Worm (Caenorhabditis elegans) whole organism, early embryonic: ENCODE data around the gene F33A8.7.

ENCODE experiments used
- B0310.2 ChIP-seq: sonication (generic microtip); optimal IDR thresholded peaks from 2 replicates; lab custom pipeline; 2016; ENCODE audit warnings: mild to moderate bottlenecking, missing genetic modification characterization, missing compliant biosample characterization
- F13C5.2 ChIP-seq: sonication (generic microtip); optimal IDR thresholded peaks from 2 replicates; lab custom pipeline; 2017; ENCODE audit warnings: mild to moderate bottlenecking, missing genetic modification characterization, inconsistent platforms, missing compliant biosample characterization
- aly-1 ChIP-seq: sonication (generic microtip); optimal IDR thresholded peaks from 2 replicates; lab custom pipeline; 2016; ENCODE audit warnings: missing genetic modification characterization, missing compliant biosample characterization
- ama-1 ChIP-seq: fragments of 150-350 bp; optimal IDR thresholded peaks from 2 replicates; lab custom pipeline; 2014
- ceh-13 ChIP-seq: fragments of 200-800 bp; sonication (Bioruptor generic); optimal IDR thresholded peaks from 2 replicates; lab custom pipeline; 2018; ENCODE audit warnings: mild to moderate bottlenecking, missing genetic modification characterization, missing compliant biosample characterization
- ceh-36 ChIP-seq: sonication (generic microtip); optimal IDR thresholded peaks from 2 replicates; lab custom pipeline; 2016; ENCODE audit warnings: missing genetic modification characterization, inconsistent platforms, missing compliant biosample characterization
- ets-7 ChIP-seq: sonication (generic microtip); optimal IDR thresholded peaks from 2 replicates; lab custom pipeline; 2016; ENCODE audit warnings: missing genotype, missing genetic modification characterization, missing compliant biosample characterization
- flt-1 ChIP-seq: fragments of 200-800 bp; sonication (Bioruptor generic); IDR thresholded peaks from 2 replicates; pipeline ENCODE4 v1.3.6; 2022; ENCODE audit warnings: missing genetic modification characterization, missing compliant biosample characterization
- hmbx-1 ChIP-seq: sonication (generic microtip); optimal IDR thresholded peaks from 2 replicates; lab custom pipeline; 2016; ENCODE audit warnings: mild to moderate bottlenecking, missing genetic modification characterization, missing compliant biosample characterization
- hmg-4 ChIP-seq: fragments of 200-800 bp; sonication (Bioruptor generic); optimal IDR thresholded peaks from 2 replicates; lab custom pipeline; 2018; ENCODE audit warnings: mild to moderate bottlenecking, missing genetic modification characterization, missing compliant biosample characterization
- hnd-1 ChIP-seq: sonication (generic microtip); optimal IDR thresholded peaks from 2 replicates; lab custom pipeline; 2016; ENCODE audit warnings: missing genetic modification characterization, missing compliant biosample characterization
- pes-1 ChIP-seq: fragments of 200-800 bp; sonication (Bioruptor generic); IDR thresholded peaks from 2 replicates; pipeline ENCODE4 v1.3.6; 2022; ENCODE audit warnings: missing genetic modification reagents, missing genetic modification characterization, missing compliant biosample characterization
- scrt-1 ChIP-seq: fragments of 200-800 bp; sonication (Bioruptor generic); IDR thresholded peaks from 2 replicates; pipeline ENCODE4 v1.3.6; 2022; ENCODE audit warnings: missing genetic modification characterization, missing compliant biosample characterization
- sea-1 ChIP-seq: fragments of 200-800 bp; sonication (Bioruptor generic); conservative IDR thresholded peaks from 2 replicates; pipeline ENCODE4 v1.3.6; 2022; ENCODE audit warnings: missing genetic modification characterization, missing compliant biosample characterization
- tbx-11 ChIP-seq: fragments of 200-800 bp; sonication (Bioruptor generic); IDR thresholded peaks from 2 replicates; pipeline ENCODE4 v1.3.6; 2022; ENCODE audit warnings: missing genetic modification characterization, missing compliant biosample characterization
- tbx-37 ChIP-seq: fragments of 200-800 bp; sonication (Bioruptor generic); conservative IDR thresholded peaks from 2 replicates; pipeline ENCODE4 v1.3.6; 2022; ENCODE audit warnings: missing genetic modification reagents, missing genetic modification characterization, missing compliant biosample characterization
- tra-4 ChIP-seq: sonication (generic microtip); optimal IDR thresholded peaks from 2 replicates; lab custom pipeline; 2017; ENCODE audit warnings: missing genetic modification characterization, missing compliant biosample characterization

The F33A8.7 gene

ce11 chrII:11020707-11021106 lies 4.8 kb downstream of the F33A8.7 start:
- TF ChIP-seq tbx-37 (GFP tag; lab: Robert Waterston, UW) = no peak
- TF ChIP-seq aly-1 = no peak
- no peak for TF ChIP-seq scrt-1 (GFP tag; lab: Robert Waterston, UW)
- TF ChIP-seq tra-4 (tag; lab: Kevin White, UChicago) = no peak
- TF ChIP-seq ets-7 = no peak
- TF ChIP-seq tbx-11 = no peak
- no peak for TF ChIP-seq sea-1 (GFP tag; lab: Robert Waterston, UW)
- no peak for TF ChIP-seq F13C5.2 (tag; lab: Kevin White, UChicago)
- no peak for TF ChIP-seq ama-1 (lab: Kevin White, UChicago)
- TF ChIP-seq hmg-4 = no peak
- no peak for TF ChIP-seq pes-1

- TF ChIP-seq tbx-37 (GFP tag; lab: Robert Waterston, UW) = no peak
- no peak for TF ChIP-seq B0310.2 (tag; lab: Kevin White, UChicago)
- TF ChIP-seq hmg-4 = no peak
These were observed 8.6 kb downstream of the F33A8.7 start for ce11 chrII:11016884-11017283.

DNA sequence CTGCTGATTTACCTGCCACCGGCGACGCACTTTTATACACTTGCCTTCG lies 8.8 kb downstream of the F33A8.7 start, which contains the start of gene ram-2:
TSS of gene ram-2 (minus strand) at position 47 of the 49 bp plus-strand sequence.
- TF ChIP-seq flt-1 (no peak), hmbx-1 (no peak), F13C5.2 (tag; lab: Kevin White, UChicago) (no peak), pes-1 (no peak), tbx-11 (no peak), hmg-4 (no peak), B0310.2 (tag; lab: Kevin White, UChicago) (no peak), hnd-1 (tag; lab: Kevin White, UChicago) (no peak), aly-1 (no peak), scrt-1 (GFP tag; lab: Robert Waterston, UW) (no peak), ceh-36 (no peak), sea-1 (GFP tag; lab: Robert Waterston, UW) (no peak), tbx-37 (GFP tag; lab: Robert Waterston, UW) (no peak), ets-7 (no peak)

- no peak for TF ChIP-seq hnd-1 (tag; lab: Kevin White, UChicago)
- no peak for TF ChIP-seq aly-1
- no peak for TF ChIP-seq tbx-11
- no peak for TF ChIP-seq tbx-37 (GFP tag; lab: Robert Waterston, UW)
- TF ChIP-seq ceh-13 (GFP tag; lab: Kevin White, UChicago) = no peak
- no peak for TF ChIP-seq hmg-4
- no peak for TF ChIP-seq F13C5.2 (tag; lab: Kevin White, UChicago)
- TF ChIP-seq scrt-1 (GFP tag; lab: Robert Waterston, UW) = no peak
- TF ChIP-seq ama-1 (lab: Kevin White, UChicago) = no peak
- TF ChIP-seq ceh-36 = no peak
- TF ChIP-seq sea-1 (GFP tag; lab: Robert Waterston, UW) = no peak
- no peak for TF ChIP-seq B0310.2 (tag; lab: Kevin White, UChicago)
These were observed 9.0 kb downstream of the F33A8.7 start for ce11 chrII:11016435-11016834.

DNA sequence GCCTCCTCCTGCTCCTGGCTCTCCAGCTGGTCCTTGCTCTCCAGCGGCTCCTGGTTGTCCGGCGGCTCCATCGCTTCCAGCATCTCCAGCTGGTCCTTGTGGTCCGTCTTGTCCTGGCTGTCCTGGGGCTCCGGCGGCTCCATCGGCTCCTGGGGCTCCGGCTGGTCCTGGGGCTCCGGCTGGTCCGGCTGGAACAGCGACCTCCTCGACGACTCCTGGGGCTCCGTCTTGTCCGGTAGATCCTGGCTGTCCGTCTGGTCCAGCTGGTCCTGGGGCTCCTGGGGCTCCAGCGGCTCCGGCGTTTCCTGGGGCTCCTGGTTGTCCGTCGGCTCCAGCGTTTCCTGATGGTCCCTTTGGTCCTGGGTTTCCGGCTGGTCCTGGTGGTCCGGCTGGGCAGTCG lies 9.7 kb downstream of the F33A8.7 start:
- TF ChIP-seq hmg-4 (no peak), tbx-37 (GFP tag; lab: Robert Waterston, UW) (no peak), tbx-11 (no peak), F13C5.2 (tag; lab: Kevin White, UChicago) (no peak), aly-1 (no peak), sea-1 (GFP tag; lab: Robert Waterston, UW) (no peak), pes-1 (no peak)

ce11 chrII:11015210-11015609 lies 10.3 kb downstream of the F33A8.7 start:
- TF ChIP-seq F13C5.2 (tag; lab: Kevin White, UChicago) = no peak
- no peak for TF ChIP-seq ets-7
- no peak for TF ChIP-seq tbx-37 (GFP tag; lab: Robert Waterston, UW)
- TF ChIP-seq scrt-1 (GFP tag; lab: Robert Waterston, UW) = no peak
- no peak for TF ChIP-seq pes-1
- TF ChIP-seq ama-1 (lab: Kevin White, UChicago) = no peak
- no peak for TF ChIP-seq ceh-13 (GFP tag; lab: Kevin White, UChicago)
- no peak for TF ChIP-seq tra-4 (tag; lab: Kevin White, UChicago)
- no peak for TF ChIP-seq hnd-1 (tag; lab: Kevin White, UChicago)
- no peak for TF ChIP-seq hmg-4
- TF ChIP-seq sea-1 (GFP tag; lab: Robert Waterston, UW) = no peak
- TF ChIP-seq aly-1 = no peak
- no peak for TF ChIP-seq hmbx-1
- no peak for TF ChIP-seq tbx-11
- TF ChIP-seq ceh-36 = no peak
- TF ChIP-seq B0310.2 (tag; lab: Kevin White, UChicago) = no peak
- TF ChIP-seq flt-1 = no peak

ce11 chrII:11013667-11014066 lies 11.8 kb downstream of the F33A8.7 start, which contains the start of gene col-81:
Gene col-81, minus strand, starts transcription at chrII:11013767.
- no peak for TF ChIP-seq flt-1
- no peak for TF ChIP-seq F13C5.2 (tag; lab: Kevin White, UChicago)
- TF ChIP-seq aly-1 = no peak
- TF ChIP-seq ceh-13 (GFP tag; lab: Kevin White, UChicago) = no peak

DNA sequence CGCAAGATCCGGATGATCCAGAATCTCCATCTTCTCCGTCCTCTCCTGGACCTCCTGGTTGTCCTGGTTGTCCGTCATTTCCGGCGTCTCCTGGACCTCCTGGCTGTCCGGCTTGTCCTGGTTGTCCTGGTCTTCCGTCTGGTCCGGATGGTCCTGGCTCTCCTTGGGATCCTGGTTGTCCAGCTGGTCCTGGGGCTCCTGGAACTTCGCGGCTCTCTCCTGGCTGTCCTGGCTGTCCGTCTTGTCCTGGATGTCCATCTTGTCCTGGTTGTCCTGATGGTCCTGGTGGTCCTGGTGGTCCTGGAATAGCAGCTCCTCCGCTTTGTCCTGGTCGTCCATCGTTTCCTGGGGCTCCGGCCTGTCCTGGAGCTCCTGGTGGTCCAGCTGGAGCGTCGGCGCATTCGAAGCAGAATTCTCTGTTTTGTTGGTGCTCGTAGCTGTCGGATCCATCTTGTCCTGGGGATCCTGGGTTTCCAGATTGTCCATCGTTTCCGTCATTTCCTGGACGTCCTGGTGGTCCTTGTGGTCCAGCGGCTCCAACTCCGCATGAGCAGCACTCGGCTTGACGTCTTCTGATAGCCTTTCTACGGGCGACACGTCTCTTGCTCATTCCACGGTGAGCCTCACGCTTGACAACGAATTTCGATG lies 12.8 kb downstream of the F33A8.7 start:
- TF ChIP-seq scrt-1 (GFP tag; lab: Robert Waterston, UW) (0 out of 2 replicates have a peak, but pooled peaks have one; percentile 19), ceh-13 (GFP tag; lab: Kevin White, UChicago) (no peak)

ce11 chrII:11010914-11011313 lies 14.6 kb downstream of the F33A8.7 start:
- TF ChIP-seq tbx-37 (GFP tag; lab: Robert Waterston, UW) (no peak), sea-1 (GFP tag; lab: Robert Waterston, UW) (no peak), B0310.2 (tag; lab: Kevin White, UChicago) (no peak), hmbx-1 (no peak), ama-1 (lab: Kevin White, UChicago) (no peak), tbx-11 (no peak), scrt-1 (GFP tag; lab: Robert Waterston, UW) (no peak), ceh-13 (GFP tag; lab: Kevin White, UChicago) (no peak), hnd-1 (tag; lab: Kevin White, UChicago) (no peak), flt-1 (no peak), F13C5.2 (tag; lab: Kevin White, UChicago) (no peak), pes-1 (no peak), aly-1 (no peak), tra-4 (tag; lab: Kevin White, UChicago) (no peak), ceh-36 (no peak)
